Worm (Caenorhabditis elegans) whole organism, L4 larva: ENCODE results near the gene srx-56.
A peak's percentile ranks its signal among the peaks of the same experiment; 100 is the strongest.

Source experiments
- D1046.2 ChIP-seq: fragments of 200-800 bp; sonication (Bioruptor generic); IDR thresholded peaks from 2 replicates; pipeline ENCODE4 v1.3.6; 2022; ENCODE audit warnings: missing genetic modification characterization, missing compliant biosample characterization
- F37D6.2 ChIP-seq: sonication (generic microtip); optimal IDR thresholded peaks from 2 replicates; lab custom pipeline; 2016; ENCODE audit warnings: mild to moderate bottlenecking, missing genetic modification characterization, missing compliant biosample characterization
- F49E8.2 ChIP-seq: sonication (generic microtip); optimal IDR thresholded peaks from 2 replicates; lab custom pipeline; 2016; ENCODE audit warnings: missing compliant biosample characterization, mild to moderate bottlenecking, missing genetic modification characterization, borderline replicate concordance
- T20F7.1 ChIP-seq: fragments of 200-800 bp; sonication (Bioruptor generic); optimal IDR thresholded peaks from 2 replicates; lab custom pipeline; 2018; ENCODE audit warnings: mild to moderate bottlenecking, missing genetic modification characterization, missing compliant biosample characterization
- Y75B8A.6 ChIP-seq: fragments of 200-800 bp; sonication (Bioruptor generic); IDR thresholded peaks from 2 replicates; pipeline ENCODE4 v1.3.6; 2022; ENCODE audit warnings: missing genetic modification reagents, missing genetic modification characterization, missing compliant biosample characterization
- ZK546.5 ChIP-seq, 2 experiments: sonication (generic microtip); optimal IDR thresholded peaks; 2 replicates each; lab custom pipeline; 2017; ENCODE audit warnings: missing biosample characterization in 2 of 2, missing genetic modification characterization in 2 of 2
- aly-2 ChIP-seq: sonication (generic microtip); optimal IDR thresholded peaks from 2 replicates; lab custom pipeline; 2018; ENCODE audit warnings: missing biosample characterization, missing genetic modification characterization
- arid-1 ChIP-seq: fragments of 200-800 bp; sonication (Bioruptor generic); conservative IDR thresholded peaks from 2 replicates; pipeline ENCODE4 v1.3.6; 2022; ENCODE audit warnings: missing genetic modification reagents, missing genetic modification characterization, missing compliant biosample characterization
- ceh-20 ChIP-seq: fragments of 200-800 bp; sonication (Bioruptor generic); IDR thresholded peaks from 2 replicates; pipeline ENCODE4 v1.3.6; 2022; ENCODE audit warnings: missing genetic modification reagents, missing genetic modification characterization, missing compliant biosample characterization
- ceh-44 ChIP-seq: fragments of 200-800 bp; sonication (Bioruptor generic); IDR thresholded peaks from 2 replicates; pipeline ENCODE4 v1.3.6; 2022; ENCODE audit warnings: missing genetic modification reagents, missing genetic modification characterization, missing compliant biosample characterization
- ceh-62 ChIP-seq: sonication (generic microtip); optimal IDR thresholded peaks from 2 replicates; lab custom pipeline; 2017; ENCODE audit warnings: missing biosample characterization, missing genetic modification characterization
- ces-1 ChIP-seq: fragments of 150-350 bp; sonication (generic microtip); optimal IDR thresholded peaks from 4 replicates; lab custom pipeline; 2014; ENCODE audit warnings: missing biosample characterization, missing genetic modification reagents, missing genetic modification characterization
- cey-2 ChIP-seq: sonication (generic microtip); optimal IDR thresholded peaks from 3 replicates; lab custom pipeline; 2017; ENCODE audit warnings: missing genetic modification characterization, mild to moderate bottlenecking, missing compliant biosample characterization, antibody characterized with exemption, borderline replicate concordance; ENCODE audit not compliant: insufficient read depth
- daf-8 ChIP-seq: fragments of 200-800 bp; sonication (Bioruptor generic); IDR thresholded peaks from 2 replicates; pipeline ENCODE4 v1.3.6; 2022; ENCODE audit warnings: missing genetic modification characterization, missing compliant biosample characterization
- duxl-1 ChIP-seq: sonication (generic microtip); optimal IDR thresholded peaks from 2 replicates; lab custom pipeline; 2016; ENCODE audit warnings: mild to moderate bottlenecking, missing genetic modification characterization, moderate library complexity, missing compliant biosample characterization; ENCODE audit not compliant: poor library complexity
- gei-8 ChIP-seq: fragments of 200-800 bp; sonication (Bioruptor generic); optimal IDR thresholded peaks from 2 replicates; lab custom pipeline; 2018; ENCODE audit warnings: mild to moderate bottlenecking, missing genetic modification characterization, missing compliant biosample characterization
- hlh-11 ChIP-seq: fragments of 200-800 bp; sonication (Bioruptor generic); optimal IDR thresholded peaks from 2 replicates; lab custom pipeline; 2018; ENCODE audit warnings: mild to moderate bottlenecking, missing genetic modification characterization, missing compliant biosample characterization
- hmg-1.1 ChIP-seq: fragments of 200-800 bp; sonication (Bioruptor generic); IDR thresholded peaks from 2 replicates; pipeline ENCODE4 v1.3.6; 2022; ENCODE audit warnings: missing genetic modification reagents, missing genetic modification characterization, missing compliant biosample characterization
- jun-1 ChIP-seq: fragments of 150-350 bp; optimal IDR thresholded peaks from 2 replicates; lab custom pipeline; 2014; ENCODE audit warnings: missing biosample characterization, missing genetic modification reagents, missing genetic modification characterization
- lin-1 ChIP-seq: fragments of 200-800 bp; sonication (Bioruptor generic); IDR thresholded peaks from 2 replicates; pipeline ENCODE4 v1.3.6; 2022; ENCODE audit warnings: missing genetic modification reagents, missing genetic modification characterization, missing compliant biosample characterization
- lin-15B ChIP-seq: fragments of 150-350 bp; sonication (generic microtip); optimal IDR thresholded peaks from 3 replicates; lab custom pipeline; 2014; ENCODE audit warnings: missing biosample characterization, missing genetic modification characterization
- lin-38 ChIP-seq: fragments of 200-800 bp; sonication (Bioruptor generic); IDR thresholded peaks from 2 replicates; pipeline ENCODE4 v1.3.6; 2022; ENCODE audit warnings: missing genetic modification reagents, missing genetic modification characterization, missing compliant biosample characterization
- madf-5 ChIP-seq, 2 experiments: fragments of 200-800 bp; sonication (Bioruptor generic); IDR thresholded peaks; 2 replicates each; pipeline ENCODE4 v1.3.6; 2022; ENCODE audit warnings: missing compliant biosample characterization in 2 of 2, missing genetic modification characterization in 2 of 2
- mes-2 ChIP-seq: sonication (generic microtip); optimal IDR thresholded peaks from 2 replicates; lab custom pipeline; 2016; ENCODE audit warnings: missing genotype, mild to moderate bottlenecking, missing genetic modification characterization, missing compliant biosample characterization; ENCODE audit not compliant: poor library complexity, severe bottlenecking
- mxl-2 ChIP-seq: fragments of 200-800 bp; sonication (Bioruptor generic); conservative IDR thresholded peaks from 2 replicates; pipeline ENCODE4 v1.3.6; 2022; ENCODE audit warnings: missing genetic modification reagents, missing genetic modification characterization, missing compliant biosample characterization
- nhr-11 ChIP-seq: fragments of 150-350 bp; optimal IDR thresholded peaks from 2 replicates; lab custom pipeline; 2014; ENCODE audit warnings: missing biosample characterization, missing genetic modification characterization
- nhr-237 ChIP-seq: sonication (generic microtip); optimal IDR thresholded peaks from 2 replicates; lab custom pipeline; 2017; ENCODE audit warnings: missing biosample characterization, missing genetic modification characterization
- nhr-6 ChIP-seq: fragments of 150-350 bp; optimal IDR thresholded peaks from 2 replicates; lab custom pipeline; 2014; ENCODE audit warnings: missing biosample characterization, missing genetic modification characterization
- nhr-76 ChIP-seq: fragments of 150-350 bp; optimal IDR thresholded peaks from 2 replicates; lab custom pipeline; 2014; ENCODE audit warnings: missing biosample characterization, missing genetic modification characterization
- pha-4 ChIP-seq, 2 experiments: fragments of 150-350 bp in 1 of 2; fragments of 200-800 bp in 1 of 2; sonication (Bioruptor generic) in 1 of 2; IDR thresholded peaks in 1 of 2; optimal IDR thresholded peaks in 1 of 2; 2 replicates each; pipeline versions ENCODE4 v1.3.6 to Lab custom; 2014 to 2022; ENCODE audit warnings: missing genetic modification characterization in 2 of 2, missing genetic modification reagents in 2 of 2, missing biosample characterization in 1 of 2, missing compliant biosample characterization in 1 of 2
- pqm-1 ChIP-seq: sonication (generic microtip); optimal IDR thresholded peaks from 2 replicates; lab custom pipeline; 2017; ENCODE audit warnings: missing biosample characterization, missing genetic modification characterization
- saeg-2 ChIP-seq: fragments of 200-800 bp; sonication (Bioruptor generic); IDR thresholded peaks from 2 replicates; pipeline ENCODE4 v1.3.6; 2022; ENCODE audit warnings: missing genetic modification reagents, missing genetic modification characterization, missing compliant biosample characterization
- sdz-12 ChIP-seq: fragments of 200-800 bp; sonication (Bioruptor generic); optimal IDR thresholded peaks from 2 replicates; lab custom pipeline; 2018; ENCODE audit warnings: mild to moderate bottlenecking, missing genetic modification characterization, missing compliant biosample characterization
- snpc-1.2 ChIP-seq: fragments of 200-800 bp; sonication (Bioruptor generic); IDR thresholded peaks from 2 replicates; pipeline ENCODE4 v1.3.6; 2022; ENCODE audit warnings: missing genetic modification reagents, missing genetic modification characterization, missing compliant biosample characterization
- unc-62 ChIP-seq, 3 experiments: fragments of 150-350 bp in 1 of 3; sonication (generic microtip); optimal IDR thresholded peaks in 2 of 3; peaks in 1 of 3; 1 replicate in 1 of 3; 2 replicates in 2 of 3; lab custom pipeline; 2014 to 2017; ENCODE audit warnings: missing biosample characterization in 3 of 3, missing genetic modification characterization in 3 of 3, missing genetic modification reagents in 3 of 3, missing genotype in 1 of 3
- ztf-11 ChIP-seq: fragments of 150-350 bp; optimal IDR thresholded peaks from 2 replicates; lab custom pipeline; 2014; ENCODE audit warnings: missing biosample characterization, missing genetic modification characterization
- ztf-7 ChIP-seq: fragments of 150-350 bp; optimal IDR thresholded peaks from 2 replicates; lab custom pipeline; 2014; ENCODE audit warnings: missing biosample characterization, missing genetic modification characterization

srx-56 gene

ce11 chrV:7395359-7395758 lies 21.2 kb downstream of the srx-56 start, which contains the start of gene srx-9:
Gene srx-9, minus strand, starts transcription at chrV:7395459.
- TF ChIP-seq unc-62 (GFP tag; optimal IDR thresholded peaks at IDR 0.05 in 1 of 2; lab: Kevin White, UChicago): peak in 1 of 2 experiments; percentile 2
- TF ChIP-seq unc-62 (tag; optimal IDR thresholded peaks at IDR 0.05; lab: Kevin White, UChicago): no peak
- no peak for TF ChIP-seq mxl-2 (GFP tag; lab: Robert Waterston, UW)

- TF ChIP-seq cey-2 (tag; lab: Kevin White, UChicago): no peak
- no peak for TF ChIP-seq mes-2 (tag; lab: Kevin White, UChicago)
- TF ChIP-seq ceh-62 (tag; lab: Kevin White, UChicago): no peak
- TF ChIP-seq unc-62 (GFP tag; optimal IDR thresholded peaks at IDR 0.05 in 1 of 2; lab: Kevin White, UChicago): no peak
- no peak for TF ChIP-seq unc-62 (tag; optimal IDR thresholded peaks at IDR 0.05; lab: Kevin White, UChicago)
- no peak for TF ChIP-seq pqm-1
- no peak for TF ChIP-seq jun-1 (tag; lab: Kevin White, UChicago)
- no peak for TF ChIP-seq daf-8 (GFP tag; lab: Robert Waterston, UW)
- no peak for TF ChIP-seq nhr-11 (tag; lab: Kevin White, UChicago)
- TF ChIP-seq saeg-2: no peak
- TF ChIP-seq aly-2: no peak
- TF ChIP-seq hlh-11 (tag; lab: Kevin White, UChicago): no peak
- no peak for TF ChIP-seq duxl-1 (tag; lab: Kevin White, UChicago)
- no peak for TF ChIP-seq lin-38 (GFP tag; lab: Robert Waterston, UW)
- TF ChIP-seq nhr-237: no peak
- no peak for TF ChIP-seq ztf-7 (tag; lab: Kevin White, UChicago)
- no peak for TF ChIP-seq gei-8 (GFP tag; lab: Kevin White, UChicago)
- TF ChIP-seq T20F7.1 (GFP tag; lab: Kevin White, UChicago): no peak
- TF ChIP-seq ztf-11 (tag; lab: Kevin White, UChicago): no peak
- TF ChIP-seq mxl-2 (GFP tag; lab: Robert Waterston, UW): no peak
- no peak for TF ChIP-seq D1046.2 (GFP tag; lab: Robert Waterston, UW)
Observed at ce11 chrV:7399202-7399601, 25.0 kb downstream of the srx-56 start, which contains the start of gene gst-41. Gene gst-41, minus strand, starts transcription at chrV:7399302.

DNA sequence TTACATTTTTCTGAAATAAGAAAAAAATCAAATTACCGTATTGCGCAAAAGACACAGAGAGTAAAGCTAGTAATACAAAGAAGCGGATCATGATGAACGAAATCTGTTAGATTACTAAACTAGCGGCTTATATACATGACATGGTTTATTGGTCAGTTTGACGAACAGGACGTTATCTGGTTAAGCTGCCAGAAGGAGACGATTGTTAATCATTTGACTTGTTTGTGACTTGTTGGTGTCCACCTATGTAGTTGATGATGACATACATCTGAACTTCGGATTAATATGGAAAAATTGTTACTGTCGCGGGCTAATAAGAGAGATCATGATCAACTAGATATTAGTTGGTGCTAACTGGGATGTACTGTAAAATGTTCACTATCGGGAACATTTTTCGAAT lies 25.9 kb downstream of the srx-56 start, which contains the start of gene cnc-9:
cnc-9 (minus strand) TSS at position 101 of the 400 bp plus-strand sequence.
- TF ChIP-seq ZK546.5 (tag; optimal IDR thresholded peaks at IDR 0.05; lab: Kevin White, UChicago) (no peak), lin-15B (tag; lab: Kevin White, UChicago) (no peak)

- TF ChIP-seq mxl-2 (GFP tag; lab: Robert Waterston, UW) (no peak), pha-4 (GFP tag; IDR thresholded peaks at IDR 0.05; lab: Robert Waterston, UW) (no peak), pha-4 (tag; optimal IDR thresholded peaks at IDR 0.05; lab: Kevin White, UChicago) (no peak), lin-38 (GFP tag; lab: Robert Waterston, UW) (no peak), nhr-76 (tag; lab: Kevin White, UChicago) (no peak), hmg-1.1 (GFP tag; lab: Robert Waterston, UW) (no peak), Y75B8A.6 (GFP tag; lab: Robert Waterston, UW) (no peak), snpc-1.2 (no peak), mes-2 (tag; lab: Kevin White, UChicago) (no peak), ztf-11 (tag; lab: Kevin White, UChicago) (no peak), T20F7.1 (GFP tag; lab: Kevin White, UChicago) (no peak), ceh-20 (no peak), ces-1 (GFP tag; lab: Kevin White, UChicago) (no peak), F37D6.2 (no peak), madf-5 (GFP tag; IDR thresholded peaks at IDR 0.05; lab: Robert Waterston, UW) (no peak), F49E8.2 (tag; lab: Kevin White, UChicago) (no peak), nhr-6 (tag; lab: Kevin White, UChicago) (no peak), ceh-44 (GFP tag; lab: Robert Waterston, UW) (no peak), sdz-12 (GFP tag; lab: Kevin White, UChicago) (no peak), arid-1 (no peak), lin-1 (GFP tag; lab: Robert Waterston, UW) (no peak)
Observed at ce11 chrV:7400588-7400987, 26.4 kb downstream of the srx-56 start, which contains the start of gene srx-60. Gene srx-60, plus strand, starts transcription at chrV:7400888.
